Fruit fly (Drosophila melanogaster): Measurements from ENCODE around the gene Eig71Eg.

- TF ChIP-seq Snoo (tag; optimal IDR thresholded peaks at IDR 0.05), result no peak
- no peak for TF ChIP-seq CG8159 (tag; optimal IDR thresholded peaks at IDR 0.05)
- TF ChIP-seq fd96Ca (GFP tag; IDR thresholded peaks at IDR 0.05), result no peak
- TF ChIP-seq EcR (GFP tag; optimal IDR thresholded peaks at IDR 0.05), result no peak
- TF ChIP-seq gl (tag; optimal IDR thresholded peaks at IDR 0.05), result no peak
- TF ChIP-seq CG14655 (GFP tag; optimal IDR thresholded peaks at IDR 0.05), result no peak
Observed at dm6 chr3L:15683345-15683922, 26.0 kb downstream of the Eig71Eg start, which contains the start of the genes CG7579 and Pgant8.

Data from whole organism, pupa.